Worm (Caenorhabditis elegans) whole organism, early embryonic: ENCODE data around the gene ZK666.14.

Experiments used
- B0310.2 ChIP-seq: sonication (generic microtip); optimal IDR thresholded peaks from 2 replicates; lab custom pipeline; 2016; ENCODE audit warnings: mild to moderate bottlenecking, missing genetic modification characterization, missing compliant biosample characterization
- F13C5.2 ChIP-seq: sonication (generic microtip); optimal IDR thresholded peaks from 2 replicates; lab custom pipeline; 2017; ENCODE audit warnings: mild to moderate bottlenecking, missing genetic modification characterization, inconsistent platforms, missing compliant biosample characterization
- aly-1 ChIP-seq: sonication (generic microtip); optimal IDR thresholded peaks from 2 replicates; lab custom pipeline; 2016; ENCODE audit warnings: missing genetic modification characterization, missing compliant biosample characterization
- ama-1 ChIP-seq: fragments of 150-350 bp; optimal IDR thresholded peaks from 2 replicates; lab custom pipeline; 2014
- ceh-36 ChIP-seq: sonication (generic microtip); optimal IDR thresholded peaks from 2 replicates; lab custom pipeline; 2016; ENCODE audit warnings: missing genetic modification characterization, inconsistent platforms, missing compliant biosample characterization
- ets-7 ChIP-seq: sonication (generic microtip); optimal IDR thresholded peaks from 2 replicates; lab custom pipeline; 2016; ENCODE audit warnings: missing genotype, missing genetic modification characterization, missing compliant biosample characterization
- flt-1 ChIP-seq: fragments of 200-800 bp; sonication (Bioruptor generic); IDR thresholded peaks from 2 replicates; pipeline ENCODE4 v1.3.6; 2022; ENCODE audit warnings: missing genetic modification characterization, missing compliant biosample characterization
- hmbx-1 ChIP-seq: sonication (generic microtip); optimal IDR thresholded peaks from 2 replicates; lab custom pipeline; 2016; ENCODE audit warnings: mild to moderate bottlenecking, missing genetic modification characterization, missing compliant biosample characterization
- hmg-4 ChIP-seq: fragments of 200-800 bp; sonication (Bioruptor generic); optimal IDR thresholded peaks from 2 replicates; lab custom pipeline; 2018; ENCODE audit warnings: mild to moderate bottlenecking, missing genetic modification characterization, missing compliant biosample characterization
- pes-1 ChIP-seq: fragments of 200-800 bp; sonication (Bioruptor generic); IDR thresholded peaks from 2 replicates; pipeline ENCODE4 v1.3.6; 2022; ENCODE audit warnings: missing genetic modification reagents, missing genetic modification characterization, missing compliant biosample characterization
- tbx-11 ChIP-seq: fragments of 200-800 bp; sonication (Bioruptor generic); IDR thresholded peaks from 2 replicates; pipeline ENCODE4 v1.3.6; 2022; ENCODE audit warnings: missing genetic modification characterization, missing compliant biosample characterization
- tra-4 ChIP-seq: sonication (generic microtip); optimal IDR thresholded peaks from 2 replicates; lab custom pipeline; 2017; ENCODE audit warnings: missing genetic modification characterization, missing compliant biosample characterization

ce11 chrII:10509746-10510145 is 15.2 kb downstream of the ZK666.14 start, which contains the start of gene F59B10.2:
- TF ChIP-seq ceh-36 (tag; lab: Kevin White, UChicago) (no peak), pes-1 (GFP tag; lab: Robert Waterston, UW) (no peak), ama-1 (no peak), aly-1 (tag; lab: Kevin White, UChicago) (no peak), tra-4 (tag; lab: Kevin White, UChicago) (no peak), F13C5.2 (no peak), hmbx-1 (tag; lab: Kevin White, UChicago) (no peak), tbx-11 (GFP tag; lab: Robert Waterston, UW) (no peak), B0310.2 (tag; lab: Kevin White, UChicago) (no peak), ets-7 (tag; lab: Kevin White, UChicago) (no peak), flt-1 (GFP tag; lab: Robert Waterston, UW) (no peak), hmg-4 (GFP tag; lab: Kevin White, UChicago) (no peak)
